Worm (Caenorhabditis elegans) whole organism, late embryonic: Measurements from ENCODE around the gene H10E21.4.

Experiments
- C08G9.2 ChIP-seq: sonication (generic microtip); optimal IDR thresholded peaks from 2 replicates; lab custom pipeline; 2016; ENCODE audit warnings: mild to moderate bottlenecking, missing genetic modification characterization, moderate library complexity, missing compliant biosample characterization
- C38D4.7 ChIP-seq: fragments of 200-800 bp; sonication (Bioruptor generic); optimal IDR thresholded peaks from 2 replicates; lab custom pipeline; 2018; ENCODE audit warnings: mild to moderate bottlenecking, missing genetic modification characterization, moderate library complexity, missing compliant biosample characterization
- F13H6.1 ChIP-seq: sonication (generic microtip); optimal IDR thresholded peaks from 2 replicates; lab custom pipeline; 2016; ENCODE audit warnings: missing genetic modification characterization, missing compliant biosample characterization
- K02D7.2 ChIP-seq: sonication (generic microtip); optimal IDR thresholded peaks from 2 replicates; lab custom pipeline; 2017; ENCODE audit warnings: mild to moderate bottlenecking, missing genetic modification characterization, missing compliant biosample characterization
- T23F11.4 ChIP-seq: fragments of 200-800 bp; sonication (Bioruptor generic); optimal IDR thresholded peaks from 2 replicates; lab custom pipeline; 2018; ENCODE audit warnings: mild to moderate bottlenecking, missing genetic modification characterization, missing compliant biosample characterization
- Y22D7AL.16 ChIP-seq: sonication (generic microtip); optimal IDR thresholded peaks from 2 replicates; lab custom pipeline; 2016; ENCODE audit warnings: missing genetic modification characterization, missing compliant biosample characterization
- ahr-1 ChIP-seq: sonication (generic microtip); optimal IDR thresholded peaks from 2 replicates; lab custom pipeline; 2016; ENCODE audit warnings: missing genetic modification characterization, missing compliant biosample characterization
- ama-1 ChIP-seq: fragments of 150-350 bp; optimal IDR thresholded peaks from 2 replicates; lab custom pipeline; 2014
- ceh-14 ChIP-seq: sonication (generic microtip); optimal IDR thresholded peaks from 2 replicates; lab custom pipeline; 2016; ENCODE audit warnings: missing genotype, missing genetic modification characterization, missing compliant biosample characterization
- ceh-19 ChIP-seq: fragments of 200-800 bp; sonication (Bioruptor generic); optimal IDR thresholded peaks from 2 replicates; lab custom pipeline; 2018; ENCODE audit warnings: mild to moderate bottlenecking, missing genetic modification characterization, missing compliant biosample characterization
- ceh-24 ChIP-seq: sonication (generic microtip); optimal IDR thresholded peaks from 2 replicates; lab custom pipeline; 2016; ENCODE audit warnings: mild to moderate bottlenecking, missing genetic modification characterization, missing compliant biosample characterization
- ceh-31 ChIP-seq: sonication (generic microtip); optimal IDR thresholded peaks from 2 replicates; lab custom pipeline; 2016; ENCODE audit warnings: missing genetic modification characterization, missing compliant biosample characterization
- ceh-34 ChIP-seq: sonication (generic microtip); optimal IDR thresholded peaks from 2 replicates; lab custom pipeline; 2016; ENCODE audit warnings: mild to moderate bottlenecking, missing genetic modification characterization, missing compliant biosample characterization
- ceh-48 ChIP-seq: sonication (generic microtip); optimal IDR thresholded peaks from 2 replicates; lab custom pipeline; 2016; ENCODE audit warnings: missing genetic modification characterization, inconsistent platforms, missing compliant biosample characterization
- ceh-6 ChIP-seq: fragments of 200-800 bp; sonication (Bioruptor generic); optimal IDR thresholded peaks from 2 replicates; lab custom pipeline; 2018; ENCODE audit warnings: mild to moderate bottlenecking, missing genetic modification characterization, missing compliant biosample characterization
- ceh-9 ChIP-seq: sonication (generic microtip); optimal IDR thresholded peaks from 2 replicates; lab custom pipeline; 2016; ENCODE audit warnings: mild to moderate bottlenecking, missing genetic modification characterization, inconsistent platforms, missing compliant biosample characterization
- dmd-4 ChIP-seq: sonication (generic microtip); optimal IDR thresholded peaks from 2 replicates; lab custom pipeline; 2016; ENCODE audit warnings: borderline replicate concordance, missing genetic modification characterization, missing compliant biosample characterization
- dve-1 ChIP-seq: sonication (generic microtip); optimal IDR thresholded peaks from 2 replicates; lab custom pipeline; 2017; ENCODE audit warnings: antibody characterized with exemption, mild to moderate bottlenecking, missing genetic modification characterization, missing compliant biosample characterization
- elt-2 ChIP-seq: sonication (generic microtip); optimal IDR thresholded peaks from 2 replicates; lab custom pipeline; 2016; ENCODE audit warnings: missing genetic modification reagents, missing genetic modification characterization, missing compliant biosample characterization
- ets-4 ChIP-seq: sonication (generic microtip); optimal IDR thresholded peaks from 2 replicates; lab custom pipeline; 2016; ENCODE audit warnings: missing genetic modification characterization, missing compliant biosample characterization
- eyg-1 ChIP-seq: sonication (generic microtip); optimal IDR thresholded peaks from 2 replicates; lab custom pipeline; 2016; ENCODE audit warnings: missing genotype, missing genetic modification characterization, missing compliant biosample characterization
- fax-1 ChIP-seq: sonication (generic microtip); optimal IDR thresholded peaks from 2 replicates; lab custom pipeline; 2016; ENCODE audit warnings: missing genotype, missing genetic modification characterization, missing compliant biosample characterization
- fkh-10 ChIP-seq: fragments of 150-350 bp; optimal IDR thresholded peaks from 2 replicates; lab custom pipeline; 2014; ENCODE audit warnings: missing biosample characterization, missing genetic modification reagents, missing genetic modification characterization
- gmeb-2 ChIP-seq: sonication (generic microtip); optimal IDR thresholded peaks from 2 replicates; lab custom pipeline; 2016; ENCODE audit warnings: missing genetic modification characterization, inconsistent platforms, missing compliant biosample characterization
- hlh-13 ChIP-seq: fragments of 200-800 bp; sonication (Bioruptor generic); optimal IDR thresholded peaks from 2 replicates; lab custom pipeline; 2018; ENCODE audit warnings: mild to moderate bottlenecking, missing genetic modification characterization, missing compliant biosample characterization
- hlh-15 ChIP-seq: sonication (generic microtip); optimal IDR thresholded peaks from 2 replicates; lab custom pipeline; 2016; ENCODE audit warnings: missing genetic modification characterization, missing compliant biosample characterization
- hlh-30 ChIP-seq: sonication (generic microtip); optimal IDR thresholded peaks from 2 replicates; lab custom pipeline; 2017; ENCODE audit warnings: antibody characterized with exemption, missing genetic modification characterization, missing compliant biosample characterization; ENCODE audit not compliant: insufficient read depth
- hlh-8 ChIP-seq: sonication (generic microtip); optimal IDR thresholded peaks from 2 replicates; lab custom pipeline; 2016; ENCODE audit warnings: missing genotype, missing genetic modification characterization, missing compliant biosample characterization
- lin-11 ChIP-seq: fragments of 200-800 bp; sonication (Bioruptor generic); optimal IDR thresholded peaks from 2 replicates; lab custom pipeline; 2018; ENCODE audit warnings: mild to moderate bottlenecking, missing genetic modification characterization, missing compliant biosample characterization
- madf-2 ChIP-seq: sonication (generic microtip); optimal IDR thresholded peaks from 2 replicates; lab custom pipeline; 2017; ENCODE audit warnings: missing genetic modification characterization, missing compliant biosample characterization
- mec-3 ChIP-seq: sonication (generic microtip); optimal IDR thresholded peaks from 2 replicates; lab custom pipeline; 2016; ENCODE audit warnings: borderline replicate concordance, missing genetic modification characterization, missing compliant biosample characterization
- nfya-1 ChIP-seq: sonication (generic microtip); optimal IDR thresholded peaks from 2 replicates; lab custom pipeline; 2017; ENCODE audit warnings: missing genetic modification characterization, mild to moderate bottlenecking, missing compliant biosample characterization, antibody characterized with exemption, moderate library complexity
- nhr-11 ChIP-seq: fragments of 150-350 bp; optimal IDR thresholded peaks from 2 replicates; lab custom pipeline; 2014; ENCODE audit warnings: missing biosample characterization, missing genetic modification characterization
- nhr-232 ChIP-seq: sonication (generic microtip); optimal IDR thresholded peaks from 2 replicates; lab custom pipeline; 2016; ENCODE audit warnings: missing genetic modification characterization, missing compliant biosample characterization
- npax-4 ChIP-seq: sonication (generic microtip); optimal IDR thresholded peaks from 2 replicates; lab custom pipeline; 2016; ENCODE audit warnings: missing genetic modification characterization, missing compliant biosample characterization
- pag-3 ChIP-seq: sonication (generic microtip); optimal IDR thresholded peaks from 2 replicates; lab custom pipeline; 2016; ENCODE audit warnings: missing compliant biosample characterization, missing genetic modification characterization, borderline replicate concordance
- pat-9 ChIP-seq: fragments of 200-800 bp; sonication (Bioruptor generic); optimal IDR thresholded peaks from 2 replicates; lab custom pipeline; 2018; ENCODE audit warnings: mild to moderate bottlenecking, missing genetic modification characterization, moderate library complexity, missing compliant biosample characterization
- pax-1 ChIP-seq: fragments of 150-350 bp; optimal IDR thresholded peaks from 2 replicates; lab custom pipeline; 2014; ENCODE audit warnings: missing biosample characterization, missing genetic modification characterization
- pha-2 ChIP-seq: sonication (generic microtip); optimal IDR thresholded peaks from 2 replicates; lab custom pipeline; 2017; ENCODE audit warnings: mild to moderate bottlenecking, missing genetic modification characterization, missing compliant biosample characterization
- pha-4 ChIP-seq: fragments of 150-350 bp; optimal IDR thresholded peaks from 2 replicates; lab custom pipeline; 2018; ENCODE audit warnings: missing biosample characterization, missing genetic modification reagents, missing genetic modification characterization
- pros-1 ChIP-seq: fragments of 150-350 bp; optimal IDR thresholded peaks from 2 replicates; lab custom pipeline; 2014; ENCODE audit warnings: missing biosample characterization, missing genetic modification reagents, missing genetic modification characterization
- ref-2 ChIP-seq: sonication (generic microtip); optimal IDR thresholded peaks from 2 replicates; lab custom pipeline; 2016; ENCODE audit warnings: missing genetic modification characterization, missing compliant biosample characterization
- rnt-1 ChIP-seq: sonication (generic microtip); optimal IDR thresholded peaks from 2 replicates; lab custom pipeline; 2016; ENCODE audit warnings: missing genetic modification characterization, missing compliant biosample characterization
- sdc-2 ChIP-seq: sonication (generic microtip); optimal IDR thresholded peaks from 2 replicates; lab custom pipeline; 2016; ENCODE audit warnings: missing genotype, missing genetic modification characterization, missing compliant biosample characterization
- sox-2 ChIP-seq: fragments of 200-800 bp; sonication (Bioruptor generic); IDR thresholded peaks from 2 replicates; pipeline ENCODE4 v1.3.6; 2022; ENCODE audit warnings: missing genetic modification reagents, missing genetic modification characterization, missing compliant biosample characterization
- sox-4 ChIP-seq: sonication (generic microtip); optimal IDR thresholded peaks from 2 replicates; lab custom pipeline; 2017; ENCODE audit warnings: mild to moderate bottlenecking, missing genetic modification characterization, inconsistent platforms, missing compliant biosample characterization
- syd-9 ChIP-seq: sonication (generic microtip); optimal IDR thresholded peaks from 2 replicates; lab custom pipeline; 2016; ENCODE audit warnings: mild to moderate bottlenecking, missing genetic modification characterization, moderate library complexity, missing compliant biosample characterization
- ttx-3 ChIP-seq: sonication (generic microtip); optimal IDR thresholded peaks from 2 replicates; lab custom pipeline; 2016; ENCODE audit warnings: missing genetic modification reagents, missing genetic modification characterization, missing compliant biosample characterization
- unc-3 ChIP-seq, 2 experiments: fragments of 200-800 bp in 1 of 2; sonication (Bioruptor generic) in 1 of 2; sonication (generic microtip) in 1 of 2; conservative IDR thresholded peaks in 1 of 2; optimal IDR thresholded peaks in 1 of 2; 2 replicates each; pipeline versions ENCODE4 v1.3.6 to Lab custom; 2016 to 2022; ENCODE audit warnings: missing compliant biosample characterization in 2 of 2, missing genetic modification characterization in 2 of 2, missing genetic modification reagents in 1 of 2
- unc-42 ChIP-seq: sonication (generic microtip); optimal IDR thresholded peaks from 2 replicates; lab custom pipeline; 2016; ENCODE audit warnings: missing genotype, missing genetic modification characterization, missing compliant biosample characterization
- unc-55 ChIP-seq: sonication (generic microtip); optimal IDR thresholded peaks from 2 replicates; lab custom pipeline; 2017; ENCODE audit warnings: missing biosample characterization, missing genetic modification reagents, missing genetic modification characterization
- unc-86 ChIP-seq: sonication (generic microtip); optimal IDR thresholded peaks from 2 replicates; lab custom pipeline; 2016; ENCODE audit warnings: missing genetic modification characterization, missing compliant biosample characterization
- ztf-16 ChIP-seq: sonication (generic microtip); optimal IDR thresholded peaks from 2 replicates; lab custom pipeline; 2017; ENCODE audit warnings: missing genetic modification characterization, missing compliant biosample characterization

Gene H10E21.4

ce11 chrIII:25582-25996 is 6.1 kb upstream of the H10E21.4 start:
- TF ChIP-seq ztf-16 (tag; lab: Kevin White, UChicago) (no peak), ceh-24 (tag; lab: Kevin White, UChicago) (no peak), nfya-1 (peak; percentile 84), ama-1 (no peak), ceh-6 (GFP tag; lab: Kevin White, UChicago) (no peak), pha-2 (tag; lab: Kevin White, UChicago) (no peak), K02D7.2 (tag; lab: Kevin White, UChicago) (no peak), sdc-2 (no peak), rnt-1 (tag; lab: Kevin White, UChicago) (no peak), madf-2 (tag; lab: Kevin White, UChicago) (no peak), fkh-10 (GFP tag; lab: Kevin White, UChicago) (no peak), ets-4 (no peak), hlh-13 (no peak), ceh-34 (tag; lab: Kevin White, UChicago) (peak; percentile 69), eyg-1 (tag; lab: Kevin White, UChicago) (no peak), hlh-8 (no peak), lin-11 (tag; lab: Kevin White, UChicago) (no peak), npax-4 (tag; lab: Kevin White, UChicago) (no peak), ttx-3 (tag; lab: Kevin White, UChicago) (no peak), unc-3 (GFP tag; conservative IDR thresholded peaks at IDR 0.05; lab: Robert Waterston, UW) (no peak), unc-3 (tag; optimal IDR thresholded peaks at IDR 0.05; lab: Kevin White, UChicago) (peak; percentile 43), pha-4 (tag; lab: Kevin White, UChicago) (no peak), syd-9 (peak; percentile 7), ref-2 (tag; lab: Kevin White, UChicago) (peak; percentile 17), dmd-4 (tag; lab: Kevin White, UChicago) (peak; percentile 20), hlh-15 (no peak), pros-1 (tag; lab: Kevin White, UChicago) (no peak), pag-3 (no peak), ceh-14 (tag; lab: Kevin White, UChicago) (peak; percentile 26), nhr-11 (no peak), F13H6.1 (tag; lab: Kevin White, UChicago) (no peak), T23F11.4 (GFP tag; lab: Kevin White, UChicago) (no peak), Y22D7AL.16 (tag; lab: Kevin White, UChicago) (no peak), ceh-9 (tag; lab: Kevin White, UChicago) (no peak), sox-2 (GFP tag; lab: Robert Waterston, UW) (no peak), C38D4.7 (GFP tag; lab: Kevin White, UChicago) (no peak), sox-4 (no peak), gmeb-2 (no peak), unc-42 (peak; percentile 69), unc-86 (tag; lab: Kevin White, UChicago) (no peak), mec-3 (tag; lab: Kevin White, UChicago) (no peak), hlh-30 (peak; percentile 77), unc-55 (GFP tag; lab: Kevin White, UChicago) (peak; percentile 38), elt-2 (tag; lab: Kevin White, UChicago) (no peak), ceh-31 (tag; lab: Kevin White, UChicago) (peak; percentile 70), ceh-19 (peak; percentile 48), pax-1 (tag; lab: Kevin White, UChicago) (no peak), dve-1 (no peak), ahr-1 (no peak), fax-1 (no peak), pat-9 (no peak), nhr-232 (tag; lab: Kevin White, UChicago) (no peak), ceh-48 (peak; percentile 67), C08G9.2 (tag; lab: Kevin White, UChicago) (peak; percentile 46)
